Fruit fly (Drosophila melanogaster) whole organism, embryonic: ENCODE results near the gene asl.

ENCODE experiments used
- Atf6 ChIP-seq: fragments of 200-800 bp; sonication (Bioruptor generic); IDR thresholded peaks from 2 replicates; pipeline ENCODE4 v1.3.6; 2022; ENCODE audit warnings: missing biosample characterization, missing genetic modification characterization
- BEAF-32 ChIP-seq: fragments of 200-800 bp; sonication (Bioruptor generic); optimal IDR thresholded peaks from 3 replicates; lab custom pipeline; 2017; ENCODE audit warnings: missing biosample characterization, missing genetic modification characterization, mild to moderate bottlenecking, moderate library complexity, missing genetic modification reagents
- Bteb2 ChIP-seq: fragments of 200-800 bp; sonication (Bioruptor generic); optimal IDR thresholded peaks from 2 replicates; lab custom pipeline; 2016; ENCODE audit warnings: missing biosample characterization, missing genetic modification characterization
- CG10147 ChIP-seq: fragments of 200-800 bp; sonication (Bioruptor generic); optimal IDR thresholded peaks from 2 replicates; lab custom pipeline; 2019; ENCODE audit warnings: missing biosample characterization, mild to moderate bottlenecking, missing genetic modification characterization, moderate library complexity
- CG10209 ChIP-seq: fragments of 200-800 bp; sonication (Bioruptor generic); optimal IDR thresholded peaks from 3 replicates; lab custom pipeline; 2017; ENCODE audit warnings: missing biosample characterization, mild to moderate bottlenecking, missing genetic modification characterization, missing genetic modification reagents
- CG1024 ChIP-seq: fragments of 200-800 bp; sonication (Bioruptor generic); IDR thresholded peaks from 2 replicates; pipeline ENCODE4 v1.3.6; 2022; ENCODE audit warnings: missing biosample characterization, missing genetic modification characterization
- CG11560 ChIP-seq: fragments of 200-800 bp; sonication (Bioruptor generic); IDR thresholded peaks from 3 replicates; pipeline ENCODE4 v1.3.6; 2022; ENCODE audit warnings: missing biosample characterization, missing genetic modification characterization
- CG11695 ChIP-seq: fragments of 200-800 bp; sonication (Bioruptor generic); IDR thresholded peaks from 3 replicates; pipeline ENCODE4 v1.3.6; 2022; ENCODE audit warnings: missing biosample characterization, missing genetic modification characterization
- CG12391 ChIP-seq: fragments of 200-800 bp; sonication (Bioruptor generic); optimal IDR thresholded peaks from 3 replicates; lab custom pipeline; 2018; ENCODE audit warnings: missing biosample characterization, mild to moderate bottlenecking, missing genetic modification characterization, moderate library complexity
- CG15011 ChIP-seq: fragments of 200-800 bp; sonication (Bioruptor generic); optimal IDR thresholded peaks from 3 replicates; lab custom pipeline; 2018; ENCODE audit warnings: missing biosample characterization, mild to moderate bottlenecking, missing genetic modification characterization
- CG17361 ChIP-seq: fragments of 200-800 bp; sonication (Bioruptor generic); IDR thresholded peaks from 3 replicates; pipeline ENCODE4 v1.3.6; 2022; ENCODE audit warnings: missing biosample characterization, missing genetic modification characterization
- CG17612 ChIP-seq: fragments of 200-800 bp; sonication (Bioruptor generic); IDR thresholded peaks from 2 replicates; pipeline ENCODE4 v1.3.6; 2022; ENCODE audit warnings: missing biosample characterization, missing genetic modification characterization
- CG2116 ChIP-seq: fragments of 200-800 bp; sonication (Bioruptor generic); optimal IDR thresholded peaks from 3 replicates; lab custom pipeline; 2018; ENCODE audit warnings: missing biosample characterization, mild to moderate bottlenecking, missing genetic modification characterization
- CG30020 ChIP-seq: fragments of 200-800 bp; optimal IDR thresholded peaks from 2 replicates; lab custom pipeline; 2019; ENCODE audit warnings: missing biosample characterization, mild to moderate bottlenecking, missing genetic modification characterization, moderate library complexity
- CG30403 ChIP-seq: fragments of 200-800 bp; sonication (Bioruptor generic); optimal IDR thresholded peaks from 3 replicates; lab custom pipeline; 2016; ENCODE audit warnings: missing biosample characterization, missing genetic modification characterization
- CG3281 ChIP-seq: fragments of 200-800 bp; sonication (Bioruptor generic); optimal IDR thresholded peaks from 3 replicates; lab custom pipeline; 2017; ENCODE audit warnings: missing biosample characterization, mild to moderate bottlenecking, missing genetic modification characterization
- CG3838 ChIP-seq: fragments of 200-800 bp; sonication (Bioruptor generic); optimal IDR thresholded peaks from 3 replicates; lab custom pipeline; 2016; ENCODE audit warnings: missing biosample characterization, missing genetic modification characterization
- CG4360 ChIP-seq: fragments of 200-800 bp; sonication (Bioruptor generic); IDR thresholded peaks from 2 replicates; pipeline ENCODE4 v1.3.6; 2022; ENCODE audit warnings: missing biosample characterization, missing genetic modification characterization
- CG5180 ChIP-seq: fragments of 200-800 bp; sonication (Bioruptor generic); optimal IDR thresholded peaks from 3 replicates; lab custom pipeline; 2017; ENCODE audit warnings: missing biosample characterization, missing genetic modification characterization, mild to moderate bottlenecking, moderate library complexity, missing genetic modification reagents
- CG5245 ChIP-seq: fragments of 200-800 bp; sonication (Bioruptor generic); optimal IDR thresholded peaks from 3 replicates; lab custom pipeline; 2016; ENCODE audit warnings: missing biosample characterization, missing genetic modification characterization
- CG6654 ChIP-seq: fragments of 200-800 bp; sonication (Bioruptor generic); optimal IDR thresholded peaks from 2 replicates; lab custom pipeline; 2017; ENCODE audit warnings: missing biosample characterization, mild to moderate bottlenecking, missing genetic modification characterization
- CG6683 ChIP-seq: fragments of 200-800 bp; sonication (Bioruptor generic); optimal IDR thresholded peaks from 2 replicates; lab custom pipeline; 2017; ENCODE audit warnings: missing biosample characterization, mild to moderate bottlenecking, missing genetic modification characterization, missing genetic modification reagents
- CG6689 ChIP-seq: fragments of 200-800 bp; sonication (Bioruptor generic); IDR thresholded peaks from 2 replicates; pipeline ENCODE4 v1.3.6; 2022; ENCODE audit warnings: missing biosample characterization, missing genetic modification characterization
- CG7745 ChIP-seq: fragments of 200-800 bp; sonication (Bioruptor generic); optimal IDR thresholded peaks from 2 replicates; lab custom pipeline; 2018; ENCODE audit warnings: missing biosample characterization, mild to moderate bottlenecking, missing genetic modification characterization, moderate library complexity
- CG7928 ChIP-seq: fragments of 200-800 bp; sonication (Bioruptor generic); optimal IDR thresholded peaks from 2 replicates; lab custom pipeline; 2017; ENCODE audit warnings: missing biosample characterization, mild to moderate bottlenecking, missing genetic modification characterization
- CG7987 ChIP-seq: fragments of 200-800 bp; sonication (Bioruptor generic); optimal IDR thresholded peaks from 2 replicates; lab custom pipeline; 2018; ENCODE audit warnings: missing biosample characterization, mild to moderate bottlenecking, missing genetic modification characterization, moderate library complexity
- CG9437 ChIP-seq: fragments of 200-800 bp; sonication (Bioruptor generic); optimal IDR thresholded peaks from 2 replicates; lab custom pipeline; 2018; ENCODE audit warnings: missing biosample characterization, mild to moderate bottlenecking, missing genetic modification characterization
- Hmx ChIP-seq: fragments of 200-800 bp; sonication (Bioruptor generic); optimal IDR thresholded peaks from 2 replicates; lab custom pipeline; 2016; ENCODE audit warnings: missing biosample characterization, missing genetic modification characterization
- Mad ChIP-seq: fragments of 200-800 bp; sonication (Bioruptor generic); optimal IDR thresholded peaks from 2 replicates; lab custom pipeline; 2016; ENCODE audit warnings: missing biosample characterization, missing genetic modification characterization
- Max ChIP-seq: fragments of 200-800 bp; sonication (Bioruptor generic); optimal IDR thresholded peaks from 2 replicates; lab custom pipeline; 2016; ENCODE audit warnings: missing biosample characterization, mild to moderate bottlenecking, missing genetic modification characterization
- NC2β ChIP-seq: fragments of 200-800 bp; sonication (Bioruptor generic); optimal IDR thresholded peaks from 2 replicates; lab custom pipeline; 2016; ENCODE audit warnings: missing biosample characterization, missing genetic modification characterization
- Nf-YB ChIP-seq: fragments of 200-800 bp; sonication (Bioruptor generic); optimal IDR thresholded peaks from 3 replicates; lab custom pipeline; 2019; ENCODE audit warnings: missing biosample characterization, mild to moderate bottlenecking, missing genetic modification characterization, moderate library complexity
- Rx ChIP-seq: fragments of 200-800 bp; sonication (Bioruptor generic); IDR thresholded peaks from 2 replicates; pipeline ENCODE4 v1.3.6; 2022; ENCODE audit warnings: missing biosample characterization, missing genetic modification characterization
- Spps ChIP-seq: fragments of 200-800 bp; sonication (Bioruptor generic); optimal IDR thresholded peaks from 2 replicates; lab custom pipeline; 2018; ENCODE audit warnings: missing biosample characterization, mild to moderate bottlenecking, missing genetic modification characterization
- al ChIP-seq: fragments of 200-800 bp; sonication (Bioruptor generic); IDR thresholded peaks from 2 replicates; pipeline ENCODE4 v1.3.6; 2022; ENCODE audit warnings: missing biosample characterization, missing genetic modification characterization
- ash1 ChIP-seq: fragments of 200-800 bp; sonication (Bioruptor generic); optimal IDR thresholded peaks from 2 replicates; lab custom pipeline; 2018; ENCODE audit warnings: missing biosample characterization, mild to moderate bottlenecking, missing genetic modification characterization
- bigmax ChIP-seq: fragments of 200-800 bp; sonication (Bioruptor generic); optimal IDR thresholded peaks from 2 replicates; lab custom pipeline; 2018; ENCODE audit warnings: missing biosample characterization, mild to moderate bottlenecking, missing genetic modification characterization
- cwo ChIP-seq: fragments of 200-800 bp; sonication (Bioruptor generic); optimal IDR thresholded peaks from 3 replicates; lab custom pipeline; 2017; ENCODE audit warnings: missing biosample characterization, missing genetic modification characterization, mild to moderate bottlenecking, moderate library complexity, missing genetic modification reagents
- dati ChIP-seq: fragments of 200-800 bp; sonication (Bioruptor generic); IDR thresholded peaks from 2 replicates; pipeline ENCODE4 v1.3.6; 2022; ENCODE audit warnings: missing biosample characterization, missing genetic modification characterization
- fd96Cb ChIP-seq: fragments of 200-800 bp; sonication (Bioruptor generic); optimal IDR thresholded peaks from 2 replicates; lab custom pipeline; 2018; ENCODE audit warnings: missing biosample characterization, mild to moderate bottlenecking, missing genetic modification characterization, moderate library complexity
- gsb-n ChIP-seq: fragments of 200-800 bp; sonication (Bioruptor generic); optimal IDR thresholded peaks from 3 replicates; lab custom pipeline; 2018; ENCODE audit warnings: missing biosample characterization, mild to moderate bottlenecking, missing genetic modification characterization
- hb ChIP-seq: fragments of 200-800 bp; sonication (Bioruptor generic); IDR thresholded peaks from 3 replicates; pipeline ENCODE4 v1.3.6; 2022; ENCODE audit warnings: missing biosample characterization, missing genetic modification characterization; ENCODE audit not compliant: partially characterized antibody
- knrl ChIP-seq: fragments of 200-800 bp; sonication (Bioruptor generic); IDR thresholded peaks from 3 replicates; pipeline ENCODE4 v1.3.6; 2022; ENCODE audit warnings: missing biosample characterization, missing genetic modification characterization; ENCODE audit not compliant: partially characterized antibody
- luna ChIP-seq: fragments of 200-800 bp; sonication (Bioruptor generic); optimal IDR thresholded peaks from 2 replicates; lab custom pipeline; 2016; ENCODE audit warnings: missing biosample characterization, missing genetic modification characterization
- pfk ChIP-seq: fragments of 200-800 bp; sonication (Bioruptor generic); optimal IDR thresholded peaks from 2 replicates; lab custom pipeline; 2018; ENCODE audit warnings: missing biosample characterization, mild to moderate bottlenecking, missing genetic modification characterization, moderate library complexity
- ranshi ChIP-seq: fragments of 200-800 bp; sonication (Bioruptor generic); IDR thresholded peaks from 2 replicates; pipeline ENCODE4 v1.3.6; 2022; ENCODE audit warnings: missing biosample characterization, missing genetic modification characterization
- seq ChIP-seq: fragments of 200-800 bp; sonication (Bioruptor generic); IDR thresholded peaks from 2 replicates; pipeline ENCODE4 v1.3.6; 2022; ENCODE audit warnings: missing biosample characterization, missing genetic modification characterization
- ssp ChIP-seq: fragments of 200-800 bp; sonication (Bioruptor generic); IDR thresholded peaks from 2 replicates; pipeline ENCODE4 v1.3.6; 2022; ENCODE audit warnings: missing biosample characterization, missing genetic modification characterization
- vfl ChIP-seq: fragments of 200-800 bp; sonication (Bioruptor generic); optimal IDR thresholded peaks from 2 replicates; lab custom pipeline; 2016; ENCODE audit warnings: missing biosample characterization, missing genetic modification characterization
- zen ChIP-seq: fragments of 200-800 bp; sonication (Bioruptor generic); optimal IDR thresholded peaks from 3 replicates; lab custom pipeline; 2018; ENCODE audit warnings: missing biosample characterization, mild to moderate bottlenecking, missing genetic modification characterization, moderate library complexity

Gene asl

dm6 chr3R:5654692-5655181, 48.4 kb upstream of the asl start, which contains the start of the genes elm and MED27 (continued):
- TF ChIP-seq CG30020 (tag; lab: Kevin White, UChicago) (peak; percentile 85), al (GFP tag; lab: Robert Waterston, UW) (peak; percentile 94), zen (tag; lab: Kevin White, UChicago) (peak; percentile 94), Bteb2 (GFP tag; lab: Kevin White, UChicago) (peak; percentile 90), ash1 (peak; percentile 35), Atf6 (peak; percentile 87), BEAF-32 (peak; percentile 99), CG2116 (GFP tag; lab: Kevin White, UChicago) (peak; percentile 92), CG5245 (GFP tag; lab: Kevin White, UChicago) (peak; percentile 88), CG9437 (peak; percentile 75), ssp (GFP tag; lab: Robert Waterston, UW) (peak; percentile 91), Nf-YB (peak; percentile 77), Spps (tag; lab: Kevin White, UChicago) (peak; percentile 81), seq (GFP tag; lab: Robert Waterston, UW) (peak; percentile 85), fd96Cb (tag; lab: Kevin White, UChicago) (peak; percentile 88), NC2β (GFP tag; lab: Kevin White, UChicago) (peak; percentile 91), CG7928 (GFP tag; lab: Kevin White, UChicago) (peak; percentile 72), knrl (GFP tag; lab: Robert Waterston, UW) (peak; percentile 98), cwo (GFP tag; lab: Kevin White, UChicago) (peak; percentile 76), dati (GFP tag; lab: Robert Waterston, UW) (no peak; the same call in 1 of the 2 replicates), CG17361 (GFP tag; lab: Robert Waterston, UW) (peak; percentile 95), CG17612 (GFP tag; lab: Robert Waterston, UW) (peak; percentile 68; the same call in 1 of the 2 replicates), CG11695 (GFP tag; lab: Robert Waterston, UW) (peak; percentile 79), CG6654 (GFP tag; lab: Kevin White, UChicago) (peak; percentile 61), CG3281 (GFP tag; lab: Kevin White, UChicago) (peak; percentile 85), CG11560 (tag; lab: Robert Waterston, UW) (peak; percentile 83), vfl (GFP tag; lab: Kevin White, UChicago) (peak; percentile 94), bigmax (no peak), luna (GFP tag; lab: Kevin White, UChicago) (peak; percentile 27), CG6689 (GFP tag; lab: Robert Waterston, UW) (peak; percentile 93), CG30403 (GFP tag; lab: Kevin White, UChicago) (peak; percentile 98), Rx (GFP tag; lab: Robert Waterston, UW) (peak; percentile 87), CG10209 (GFP tag; lab: Kevin White, UChicago) (peak; percentile 90), pfk (GFP tag; lab: Kevin White, UChicago) (peak; percentile 11), CG1024 (GFP tag; lab: Robert Waterston, UW) (peak; percentile 60; the same call in 1 of the 2 replicates), CG12391 (tag; lab: Kevin White, UChicago) (peak; percentile 95), ranshi (GFP tag; lab: Robert Waterston, UW) (peak; percentile 93), hb (peak; percentile 90), CG4360 (GFP tag; lab: Robert Waterston, UW) (0 out of 2 replicates have a peak, but pooled peaks have one; percentile 42), CG6683 (GFP tag; lab: Kevin White, UChicago) (peak; percentile 52), CG10147 (GFP tag; lab: Kevin White, UChicago) (peak; percentile 93), Mad (peak; percentile 94), Max (GFP tag; lab: Kevin White, UChicago) (peak; percentile 96), CG5180 (GFP tag; lab: Kevin White, UChicago) (no peak), CG7745 (tag; lab: Kevin White, UChicago) (no peak), Hmx (peak; percentile 86), gsb-n (no peak), CG3838 (GFP tag; lab: Kevin White, UChicago) (peak; percentile 87), CG7987 (GFP tag; lab: Kevin White, UChicago) (peak; percentile 53), CG15011 (GFP tag; lab: Kevin White, UChicago) (no peak)
